Worm (Caenorhabditis elegans): ENCODE data around the gene anoh-1.
"Not testable (repeated sequence)": the region's sequence is repeated elsewhere in the genome, so short reads cannot be mapped to it uniquely, and the experiment has no call there.

Gene anoh-1

DNA sequence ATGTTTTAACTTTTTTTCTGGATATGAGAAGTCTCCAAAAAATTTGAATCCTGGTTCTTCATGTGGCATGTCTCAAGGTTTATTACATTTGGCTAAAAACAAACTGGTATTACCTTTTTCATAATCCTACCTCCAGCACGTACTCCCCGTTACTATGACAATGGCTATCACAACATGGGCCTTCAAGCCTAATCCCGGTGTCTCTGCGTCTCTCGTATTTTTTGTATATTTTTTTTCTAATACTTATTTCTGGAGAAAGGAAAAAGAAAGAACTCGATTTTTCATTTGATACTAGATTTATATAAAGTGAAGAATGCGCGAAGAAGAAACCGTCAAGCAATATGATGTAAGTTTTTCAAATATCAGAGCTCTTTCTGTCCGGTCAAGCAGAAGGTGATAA is at the start of gene anoh-1:
TSS of gene anoh-1 (plus strand) at position 301 of the 400 bp plus-strand sequence.
- no peak for TF ChIP-seq unc-62 (GFP tag; optimal IDR thresholded peaks at IDR 0.05)

DNA sequence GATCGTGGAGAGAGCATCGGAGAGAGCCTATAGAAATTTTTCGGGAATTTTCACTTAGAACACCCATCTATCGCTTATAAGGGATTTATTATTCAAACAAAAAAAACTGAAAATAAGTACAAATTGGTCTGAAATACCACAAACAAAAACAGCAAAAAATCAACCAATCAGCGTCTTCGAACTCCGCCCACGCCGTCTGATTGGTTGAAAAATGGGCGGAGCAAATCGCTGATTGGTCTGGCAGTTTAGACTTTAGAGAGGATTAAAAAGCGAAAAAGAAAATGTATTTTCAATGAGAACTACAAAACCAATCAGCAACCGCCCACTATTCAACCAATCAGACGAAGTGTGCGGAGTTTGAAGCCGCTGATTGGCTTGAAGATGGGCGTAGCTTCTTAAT is 45.3 kb upstream of the anoh-1 start:
- no peak for TF ChIP-seq unc-62 (GFP tag; optimal IDR thresholded peaks at IDR 0.05)

- no peak for TF ChIP-seq unc-62 (GFP tag; optimal IDR thresholded peaks at IDR 0.05)
Observed at ce11 chrIII:13201901-13202300, 44.5 kb upstream of the anoh-1 start.

DNA sequence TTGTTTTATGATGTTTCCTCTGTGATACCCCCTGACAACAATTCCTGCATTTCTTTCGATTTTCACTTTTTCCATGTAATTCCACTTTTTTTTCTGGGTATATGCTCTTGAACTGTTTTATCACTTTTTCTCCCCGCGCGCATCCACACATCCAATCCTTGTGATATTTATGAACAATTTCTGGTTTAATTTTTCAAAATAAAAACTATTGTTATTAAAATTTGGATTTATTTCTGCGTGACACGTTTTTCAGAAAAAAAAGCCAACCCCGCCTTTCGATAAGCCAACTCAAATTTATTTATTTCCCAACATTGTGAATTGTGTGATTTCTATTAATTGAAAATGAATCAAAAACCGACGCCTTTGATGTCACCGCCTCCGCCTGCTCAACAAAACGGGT is 41.7 kb upstream of the anoh-1 start, which contains the start of gene Y39E4B.11:
TSS of gene Y39E4B.11 (plus strand) at position 301 of the 400 bp plus-strand sequence.
- no peak for TF ChIP-seq unc-62 (GFP tag; optimal IDR thresholded peaks at IDR 0.05)

DNA sequence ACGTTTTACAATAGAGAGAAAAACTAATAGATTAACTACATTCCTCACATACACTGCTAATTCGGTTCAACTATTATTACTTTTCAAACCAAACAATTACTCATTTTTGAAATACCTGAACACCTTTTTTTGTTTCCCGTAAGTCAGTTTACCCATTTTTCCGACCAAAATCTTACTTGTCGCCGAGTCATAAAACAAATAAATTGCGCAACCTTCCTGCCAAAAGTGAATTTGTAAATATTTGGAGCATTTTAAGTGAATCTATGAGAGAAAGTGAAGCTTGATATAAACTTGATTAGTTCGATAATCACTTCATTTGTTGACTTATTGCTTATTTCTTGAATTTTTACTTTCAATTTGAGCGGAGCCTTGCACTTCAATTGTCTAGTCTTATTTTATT is 37.4 kb upstream of the anoh-1 start:
- TF ChIP-seq unc-62 (GFP tag; optimal IDR thresholded peaks at IDR 0.05) = no peak

DNA sequence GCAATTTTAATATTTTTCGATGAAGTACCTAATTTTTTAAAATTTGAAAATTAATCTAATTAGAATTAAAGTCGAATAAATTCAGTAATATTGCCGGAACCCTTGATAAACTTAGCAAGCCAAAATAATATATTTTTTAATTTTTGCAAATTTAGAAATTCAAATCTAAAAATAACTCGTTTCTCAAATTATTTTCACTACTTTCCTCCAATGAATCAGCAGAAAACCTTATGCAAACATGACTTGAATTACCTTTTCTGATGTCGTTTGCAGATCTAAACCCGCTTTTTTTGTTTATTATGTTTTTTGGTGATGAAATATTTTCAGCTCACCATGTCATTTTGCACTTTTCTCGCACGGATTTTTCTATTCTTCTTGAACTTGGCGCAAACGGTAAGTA is 34.0 kb upstream of the anoh-1 start, which contains the start of gene tsp-3:
TSS of gene tsp-3 (plus strand) at position 301 of the 400 bp plus-strand sequence.
- TF ChIP-seq unc-62 (GFP tag; optimal IDR thresholded peaks at IDR 0.05) = no peak

ce11 chrIII:13213111-13213510 is 33.3 kb upstream of the anoh-1 start:
- TF ChIP-seq unc-62 (GFP tag; optimal IDR thresholded peaks at IDR 0.05) = no peak

DNA sequence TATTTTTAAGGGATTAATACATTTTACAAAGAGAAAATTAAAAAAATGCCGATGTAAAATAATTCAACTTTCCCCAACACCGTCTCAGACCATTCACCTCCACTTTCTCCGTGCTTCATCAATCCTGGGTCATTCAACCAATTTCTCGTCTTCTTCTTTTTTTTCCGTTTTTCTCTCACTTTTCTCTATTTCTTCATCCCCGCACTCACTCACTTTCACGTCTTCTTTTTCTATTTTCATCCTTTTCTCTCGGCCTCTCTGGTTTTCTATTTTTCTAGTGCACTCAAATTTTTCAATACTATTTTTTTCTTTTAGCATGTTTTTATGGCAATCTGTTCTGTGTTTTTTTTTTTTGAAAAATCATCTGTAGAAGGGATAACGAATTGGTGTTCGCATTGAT is 30.7 kb upstream of the anoh-1 start:
- TF ChIP-seq unc-62 (GFP tag; optimal IDR thresholded peaks at IDR 0.05) = no peak

DNA sequence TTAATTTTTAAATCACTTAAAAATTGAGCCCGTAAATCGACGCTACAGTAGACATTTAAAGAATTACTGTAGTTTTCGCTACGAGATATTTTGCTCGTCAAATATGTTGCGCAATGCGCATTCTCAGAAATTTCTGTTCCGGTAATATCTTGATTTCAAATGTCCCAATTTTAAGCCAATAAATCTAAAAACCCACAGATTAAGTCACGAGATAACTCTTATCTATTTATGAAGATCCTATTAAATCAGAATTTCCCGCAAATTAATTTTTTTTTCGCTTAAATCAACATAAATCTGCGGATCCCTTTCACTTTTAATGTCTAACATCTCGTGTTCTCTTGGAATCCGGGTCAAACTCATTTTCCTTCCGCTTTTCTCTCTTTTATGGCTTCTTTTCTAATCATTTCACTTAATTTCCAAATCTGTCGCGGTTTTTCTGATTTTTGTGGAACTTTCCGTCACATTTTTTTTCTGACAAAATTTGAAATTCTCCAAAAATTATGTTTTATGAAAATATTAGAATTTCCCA is 29.8 kb upstream of the anoh-1 start:
- TF ChIP-seq unc-62 (GFP tag; optimal IDR thresholded peaks at IDR 0.05) = no peak

DNA sequence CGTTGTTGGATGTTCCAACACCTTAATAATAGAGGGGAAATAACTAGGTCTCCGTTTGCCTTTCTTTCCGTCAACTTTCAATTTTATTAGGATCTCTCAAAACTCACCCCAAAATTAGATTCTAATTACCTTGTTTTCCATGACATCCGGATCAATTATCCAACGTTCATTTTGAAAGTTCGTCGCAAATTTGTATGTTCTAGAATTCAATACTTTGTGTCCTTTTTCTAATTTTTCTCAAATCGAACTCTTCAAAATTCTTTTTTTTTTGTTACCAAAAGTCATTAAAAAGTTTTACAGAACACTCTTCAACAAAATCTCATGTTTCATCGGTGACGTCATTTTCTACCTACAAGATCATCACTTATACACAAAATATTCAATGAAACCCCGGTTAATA is 23.6 kb upstream of the anoh-1 start, which contains the start of gene Y43F4A.1:
TSS of gene Y43F4A.1 (plus strand) at position 301 of the 400 bp plus-strand sequence.
- no peak for TF ChIP-seq unc-62 (GFP tag; optimal IDR thresholded peaks at IDR 0.05)

- TF ChIP-seq unc-62 (GFP tag; optimal IDR thresholded peaks at IDR 0.05) = no peak
Observed at ce11 chrIII:13224395-13224794, 22.0 kb upstream of the anoh-1 start.

DNA sequence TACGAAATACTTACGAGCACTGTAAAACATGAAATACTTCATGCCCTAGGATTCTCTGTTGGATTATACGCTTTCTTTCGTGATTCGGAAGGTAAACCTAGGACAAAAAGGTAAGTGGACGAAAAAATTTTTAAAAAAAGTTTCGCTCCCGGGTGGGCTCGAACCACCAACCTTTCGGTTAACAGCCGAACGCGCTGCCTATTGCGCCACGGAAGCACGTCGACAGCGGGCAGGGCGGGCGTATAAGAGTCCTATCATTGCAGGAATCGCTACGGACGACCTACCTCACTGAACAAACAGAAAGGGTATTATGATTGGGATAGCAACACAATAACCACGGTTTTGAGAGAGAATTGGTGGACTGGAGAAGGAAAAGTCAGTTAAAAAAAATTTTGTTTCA is 21.3 kb upstream of the anoh-1 start:
- no peak for TF ChIP-seq unc-62 (GFP tag; optimal IDR thresholded peaks at IDR 0.05)

- not testable (repeated sequence) for TF ChIP-seq unc-62 (GFP tag; optimal IDR thresholded peaks at IDR 0.05)
Observed at ce11 chrIII:13245281-13245680, 1.1 kb upstream of the anoh-1 start, which contains the start of gene Y43F4A.4. Gene Y43F4A.4, plus strand, starts transcription at chrIII:13245581.

DNA sequence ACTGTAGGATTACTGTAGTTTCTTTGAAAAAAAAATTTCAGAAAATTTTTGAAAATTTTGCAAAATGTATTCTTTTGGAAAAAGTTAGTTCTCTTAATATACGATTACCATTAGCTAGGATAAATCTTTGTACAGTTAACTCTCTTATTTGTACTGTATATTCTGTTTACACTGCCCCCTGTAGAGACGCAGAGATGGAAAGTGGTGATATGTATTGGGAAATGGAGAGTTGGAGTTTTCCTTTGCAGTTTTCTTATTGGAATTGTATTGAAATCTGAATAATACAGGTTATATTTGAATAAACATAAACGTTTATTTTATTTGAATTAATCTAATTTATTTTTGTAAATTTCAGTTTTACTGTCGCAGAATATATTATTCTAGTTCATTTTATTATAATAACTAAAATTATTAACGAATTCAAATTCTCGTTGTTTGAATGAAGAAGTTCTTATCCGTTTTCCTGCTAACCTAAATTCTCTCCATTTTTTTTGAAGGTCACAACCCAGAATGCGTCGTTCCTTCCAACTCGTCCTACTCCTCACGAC is 7.9 kb downstream of the anoh-1 start, which contains the start of gene F56A8.9:
TSS of gene F56A8.9 (plus strand) at position 498 of the 548 bp plus-strand sequence.
- TF ChIP-seq unc-62 (GFP tag; optimal IDR thresholded peaks at IDR 0.05) = no peak

- no peak for TF ChIP-seq unc-62 (GFP tag; optimal IDR thresholded peaks at IDR 0.05)
Observed at ce11 chrIII:13256438-13256928, 10.1 kb downstream of the anoh-1 start, which contains the start of gene F56A8.3. Gene F56A8.3, plus strand, starts transcription at chrIII:13256878.

DNA sequence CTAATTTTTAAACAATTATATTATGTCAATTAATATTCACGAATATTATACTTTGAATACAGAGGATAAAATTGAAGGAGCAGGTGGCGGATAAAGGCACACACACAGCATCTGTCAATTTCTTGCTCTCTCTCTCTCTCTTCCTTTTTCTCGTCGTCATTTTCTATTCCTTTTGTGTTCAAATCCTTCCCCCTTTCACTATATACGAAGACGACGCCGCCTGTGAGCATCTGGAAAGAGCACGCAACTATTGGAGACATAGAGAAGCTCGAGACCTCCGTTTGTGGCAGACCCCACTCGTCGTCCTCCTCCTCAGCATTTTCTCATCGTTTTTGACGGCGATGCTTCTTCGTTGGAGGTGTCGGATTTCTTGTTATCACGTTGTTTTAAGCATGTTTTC is 11.8 kb downstream of the anoh-1 start:
- TF ChIP-seq unc-62 (GFP tag; optimal IDR thresholded peaks at IDR 0.05) = no peak

ce11 chrIII:13258752-13259151 is 12.4 kb downstream of the anoh-1 start:
- no peak for TF ChIP-seq unc-62 (GFP tag; optimal IDR thresholded peaks at IDR 0.05)

All from whole organism, dauer.